Fruit fly (Drosophila melanogaster) whole organism, prepupa: ENCODE results near the gene CG10116.

Experiments used
- Blimp-1 ChIP-seq: fragments of 200-800 bp; sonication (Bioruptor generic); optimal IDR thresholded peaks from 3 replicates; lab custom pipeline; 2017; ENCODE audit warnings: missing biosample characterization, missing genetic modification characterization, mild to moderate bottlenecking, moderate library complexity, missing genetic modification reagents
- CG10631 ChIP-seq: fragments of 200-800 bp; sonication (Bioruptor generic); optimal IDR thresholded peaks from 2 replicates; lab custom pipeline; 2016; ENCODE audit warnings: missing biosample characterization, missing genetic modification characterization
- CG11294 ChIP-seq: fragments of 200-800 bp; sonication (Bioruptor generic); IDR thresholded peaks from 2 replicates; pipeline ENCODE4 v1.3.6; 2022; ENCODE audit warnings: missing biosample characterization, missing genetic modification characterization
- CG11762 ChIP-seq: fragments of 200-800 bp; sonication (Bioruptor generic); optimal IDR thresholded peaks from 3 replicates; lab custom pipeline; 2016; ENCODE audit warnings: missing biosample characterization, missing genetic modification characterization; ENCODE audit not compliant: insufficient read depth
- CG11902 ChIP-seq: fragments of 200-800 bp; sonication (Bioruptor generic); optimal IDR thresholded peaks from 3 replicates; lab custom pipeline; 2016; ENCODE audit warnings: missing biosample characterization, missing genetic modification characterization
- CG15336 ChIP-seq: fragments of 200-800 bp; sonication (Bioruptor generic); IDR thresholded peaks from 2 replicates; pipeline ENCODE4 v1.3.6; 2022; ENCODE audit warnings: missing biosample characterization, missing genetic modification characterization
- CG1621 ChIP-seq: fragments of 200-800 bp; sonication (Bioruptor generic); optimal IDR thresholded peaks from 3 replicates; lab custom pipeline; 2018; ENCODE audit warnings: missing biosample characterization, mild to moderate bottlenecking, missing genetic modification characterization
- CG16779 ChIP-seq: fragments of 200-800 bp; sonication (Bioruptor generic); optimal IDR thresholded peaks from 3 replicates; lab custom pipeline; 2017; ENCODE audit warnings: missing biosample characterization, mild to moderate bottlenecking, missing genetic modification characterization
- CG3032 ChIP-seq: fragments of 200-800 bp; optimal IDR thresholded peaks from 2 replicates; lab custom pipeline; 2019; ENCODE audit warnings: missing biosample characterization, mild to moderate bottlenecking, missing genetic modification characterization, moderate library complexity
- CG34406 ChIP-seq: fragments of 200-800 bp; sonication (Bioruptor generic); optimal IDR thresholded peaks from 3 replicates; lab custom pipeline; 2016; ENCODE audit warnings: missing biosample characterization, missing genetic modification characterization
- CG3919 ChIP-seq: fragments of 200-800 bp; sonication (Bioruptor generic); optimal IDR thresholded peaks from 3 replicates; lab custom pipeline; 2016; ENCODE audit warnings: missing biosample characterization, missing genetic modification characterization
- CG4318 ChIP-seq: fragments of 200-800 bp; sonication (Bioruptor generic); optimal IDR thresholded peaks from 3 replicates; lab custom pipeline; 2017; ENCODE audit warnings: missing biosample characterization, mild to moderate bottlenecking, missing genetic modification characterization
- CG6276 ChIP-seq: fragments of 200-800 bp; sonication (Bioruptor generic); optimal IDR thresholded peaks from 2 replicates; lab custom pipeline; 2017; ENCODE audit warnings: missing biosample characterization, mild to moderate bottlenecking, missing genetic modification characterization
- CG6792 ChIP-seq: fragments of 200-800 bp; sonication (Bioruptor generic); optimal IDR thresholded peaks from 3 replicates; lab custom pipeline; 2016; ENCODE audit warnings: missing biosample characterization, missing genetic modification characterization
- CG6808 ChIP-seq: fragments of 200-800 bp; sonication (Bioruptor generic); optimal IDR thresholded peaks from 3 replicates; lab custom pipeline; 2017; ENCODE audit warnings: missing biosample characterization, missing genetic modification characterization, mild to moderate bottlenecking, moderate library complexity, missing genetic modification reagents
- CG6854 ChIP-seq: fragments of 200-800 bp; sonication (Bioruptor generic); optimal IDR thresholded peaks from 2 replicates; lab custom pipeline; 2017; ENCODE audit warnings: missing biosample characterization, mild to moderate bottlenecking, missing genetic modification characterization
- CG7368 ChIP-seq: fragments of 200-800 bp; sonication (Bioruptor generic); optimal IDR thresholded peaks from 3 replicates; lab custom pipeline; 2016; ENCODE audit warnings: missing biosample characterization, missing genetic modification characterization
- CG8119 ChIP-seq: fragments of 200-800 bp; sonication (Bioruptor generic); IDR thresholded peaks from 3 replicates; pipeline ENCODE4 v1.3.6; 2022; ENCODE audit warnings: missing biosample characterization, missing genetic modification characterization
- CG8319 ChIP-seq: fragments of 200-800 bp; sonication (Bioruptor generic); optimal IDR thresholded peaks from 3 replicates; lab custom pipeline; 2016; ENCODE audit warnings: missing biosample characterization, missing genetic modification characterization
- CG8632 ChIP-seq: fragments of 200-800 bp; sonication (Bioruptor generic); optimal IDR thresholded peaks from 3 replicates; lab custom pipeline; 2016; ENCODE audit warnings: missing biosample characterization, missing genetic modification characterization
- CG9139 ChIP-seq: fragments of 200-800 bp; sonication (Bioruptor generic); optimal IDR thresholded peaks from 3 replicates; lab custom pipeline; 2017; ENCODE audit warnings: missing biosample characterization, mild to moderate bottlenecking, missing genetic modification characterization
- Eip78C ChIP-seq: fragments of 200-800 bp; sonication (Bioruptor generic); peaks from one replicate; lab custom pipeline; 2016; ENCODE audit warnings: missing biosample characterization, missing genetic modification characterization
- Eip93F ChIP-seq: fragments of 200-800 bp; sonication (Bioruptor generic); optimal IDR thresholded peaks from 2 replicates; lab custom pipeline; 2016; ENCODE audit warnings: missing biosample characterization, mild to moderate bottlenecking, missing genetic modification characterization
- Ets21C ChIP-seq: fragments of 200-800 bp; sonication (Bioruptor generic); optimal IDR thresholded peaks from 3 replicates; lab custom pipeline; 2016; ENCODE audit warnings: missing biosample characterization, missing genetic modification characterization
- Gug ChIP-seq: fragments of 200-800 bp; sonication (Bioruptor generic); IDR thresholded peaks from 2 replicates; pipeline ENCODE4 v1.3.6; 2022; ENCODE audit warnings: missing biosample characterization, missing genetic modification characterization
- Hr38 ChIP-seq: sonication (Bioruptor generic); optimal IDR thresholded peaks from 2 replicates; lab custom pipeline; 2016; ENCODE audit warnings: missing biosample characterization, missing genetic modification characterization
- Hr4 ChIP-seq: fragments of 200-800 bp; sonication (Bioruptor generic); optimal IDR thresholded peaks from 3 replicates; lab custom pipeline; 2016; ENCODE audit warnings: missing biosample characterization, missing genetic modification characterization
- Lpt ChIP-seq: fragments of 200-800 bp; sonication (Bioruptor generic); optimal IDR thresholded peaks from 3 replicates; lab custom pipeline; 2016; ENCODE audit warnings: missing biosample characterization, missing genetic modification characterization
- Met ChIP-seq: fragments of 200-800 bp; sonication (Bioruptor generic); optimal IDR thresholded peaks from 3 replicates; lab custom pipeline; 2016; ENCODE audit warnings: missing biosample characterization, missing genetic modification characterization
- OdsH ChIP-seq: fragments of 200-800 bp; sonication (Bioruptor generic); optimal IDR thresholded peaks from 3 replicates; lab custom pipeline; 2016; ENCODE audit warnings: missing biosample characterization, missing genetic modification characterization
- Sox102F ChIP-seq: fragments of 200-800 bp; sonication (Bioruptor generic); optimal IDR thresholded peaks from 2 replicates; lab custom pipeline; 2016; ENCODE audit warnings: missing biosample characterization, mild to moderate bottlenecking, missing genetic modification characterization
- Sox14 ChIP-seq: fragments of 200-800 bp; sonication (Bioruptor generic); optimal IDR thresholded peaks from 3 replicates; lab custom pipeline; 2016; ENCODE audit warnings: missing biosample characterization, missing genetic modification characterization
- achi ChIP-seq: fragments of 200-800 bp; sonication (Bioruptor generic); optimal IDR thresholded peaks from 3 replicates; lab custom pipeline; 2016; ENCODE audit warnings: missing biosample characterization, missing genetic modification characterization
- acj6 ChIP-seq: fragments of 200-800 bp; sonication (Bioruptor generic); optimal IDR thresholded peaks from 3 replicates; lab custom pipeline; 2016; ENCODE audit warnings: missing biosample characterization, missing genetic modification characterization
- cyc ChIP-seq: fragments of 200-800 bp; sonication (Bioruptor generic); optimal IDR thresholded peaks from 3 replicates; lab custom pipeline; 2016; ENCODE audit warnings: missing biosample characterization, missing genetic modification characterization
- dac ChIP-seq: fragments of 200-800 bp; sonication (Bioruptor generic); optimal IDR thresholded peaks from 2 replicates; lab custom pipeline; 2017; ENCODE audit warnings: missing biosample characterization, mild to moderate bottlenecking, missing genetic modification characterization
- eg ChIP-seq: fragments of 200-800 bp; sonication (Bioruptor generic); IDR thresholded peaks from 3 replicates; pipeline ENCODE4 v1.3.6; 2022; ENCODE audit warnings: missing biosample characterization, missing genetic modification characterization
- esn ChIP-seq: fragments of 200-800 bp; sonication (Bioruptor generic); optimal IDR thresholded peaks from 2 replicates; lab custom pipeline; 2016; ENCODE audit warnings: missing biosample characterization, mild to moderate bottlenecking, missing genetic modification characterization, moderate library complexity
- fd59A ChIP-seq: fragments of 200-800 bp; sonication (Bioruptor generic); optimal IDR thresholded peaks from 2 replicates; lab custom pipeline; 2017; ENCODE audit warnings: missing biosample characterization, mild to moderate bottlenecking, missing genetic modification characterization, missing genetic modification reagents
- fd85E ChIP-seq: fragments of 200-800 bp; sonication (Bioruptor generic); optimal IDR thresholded peaks from 3 replicates; lab custom pipeline; 2016; ENCODE audit warnings: missing biosample characterization, missing genetic modification characterization
- fkh ChIP-seq: fragments of 200-800 bp; sonication (Bioruptor generic); optimal IDR thresholded peaks from 3 replicates; lab custom pipeline; 2017; ENCODE audit warnings: missing biosample characterization, mild to moderate bottlenecking, missing genetic modification characterization, moderate library complexity
- net ChIP-seq: fragments of 200-800 bp; sonication (Bioruptor generic); optimal IDR thresholded peaks from 3 replicates; lab custom pipeline; 2016; ENCODE audit warnings: missing biosample characterization, missing genetic modification characterization
- pdm3 ChIP-seq: fragments of 200-800 bp; sonication (Bioruptor generic); optimal IDR thresholded peaks from 3 replicates; lab custom pipeline; 2016; ENCODE audit warnings: missing biosample characterization, missing genetic modification characterization
- salr ChIP-seq, 2 experiments: fragments of 200-800 bp; sonication (Bioruptor generic); optimal IDR thresholded peaks; 3 replicates each; lab custom pipeline; 2016 to 2018; ENCODE audit warnings: missing biosample characterization in 2 of 2, missing genetic modification characterization in 2 of 2, mild to moderate bottlenecking in 1 of 2
- spab ChIP-seq: fragments of 200-800 bp; sonication (Bioruptor generic); optimal IDR thresholded peaks from 2 replicates; lab custom pipeline; 2017; ENCODE audit warnings: missing biosample characterization, mild to moderate bottlenecking, missing genetic modification characterization, missing genetic modification reagents
- ss ChIP-seq, 2 experiments: fragments of 200-800 bp; sonication (Bioruptor generic); optimal IDR thresholded peaks; 2 replicates in 1 of 2; 3 replicates in 1 of 2; lab custom pipeline; 2017 to 2018; ENCODE audit warnings: mild to moderate bottlenecking in 2 of 2, missing biosample characterization in 2 of 2, missing genetic modification characterization in 2 of 2, moderate library complexity in 1 of 2
- svp ChIP-seq: fragments of 200-800 bp; sonication (Bioruptor generic); peaks from one replicate; lab custom pipeline; 2016; ENCODE audit warnings: missing biosample characterization, missing genetic modification characterization
- topi ChIP-seq: fragments of 200-800 bp; sonication (Bioruptor generic); optimal IDR thresholded peaks from 3 replicates; lab custom pipeline; 2016; ENCODE audit warnings: missing biosample characterization, missing genetic modification characterization
- vri ChIP-seq: fragments of 200-800 bp; sonication (Bioruptor generic); optimal IDR thresholded peaks from 3 replicates; lab custom pipeline; 2016; ENCODE audit warnings: missing biosample characterization, mild to moderate bottlenecking, missing genetic modification characterization

Gene CG10116

dm6 chr3L:13452281-13452680 is 4.8 kb downstream of the CG10116 start (continued):
- TF ChIP-seq fd85E (GFP tag; lab: Kevin White, UChicago) = no peak
- no peak for TF ChIP-seq vri (GFP tag; lab: Kevin White, UChicago)
- TF ChIP-seq CG3919 (GFP tag; lab: Kevin White, UChicago) = no peak
- TF ChIP-seq Sox102F (GFP tag; lab: Kevin White, UChicago) = no peak
- no peak for TF ChIP-seq CG6808 (GFP tag; lab: Kevin White, UChicago)
- TF ChIP-seq pdm3 = peak; percentile 36
- peak; percentile 61 for TF ChIP-seq Hr4 (GFP tag; lab: Kevin White, UChicago)
- TF ChIP-seq fkh (GFP tag; lab: Kevin White, UChicago) = no peak
- no peak for TF ChIP-seq CG8632 (GFP tag; lab: Kevin White, UChicago)
- TF ChIP-seq CG7368 (GFP tag; lab: Kevin White, UChicago) = no peak
- no peak for TF ChIP-seq Lpt (GFP tag; lab: Kevin White, UChicago)

dm6 chr3L:13451562-13451961 is 5.5 kb downstream of the CG10116 start:
- no peak for TF ChIP-seq Blimp-1
- TF ChIP-seq OdsH = peak; percentile 46
- peak; percentile 23 for TF ChIP-seq Sox102F (GFP tag; lab: Kevin White, UChicago)
- TF ChIP-seq esn (GFP tag; lab: Kevin White, UChicago) = no peak
- TF ChIP-seq Sox14 (GFP tag; lab: Kevin White, UChicago) = peak; percentile 1
- TF ChIP-seq CG3919 (GFP tag; lab: Kevin White, UChicago) = peak; percentile 25
- TF ChIP-seq fkh (GFP tag; lab: Kevin White, UChicago) = peak; percentile 18
- peak; percentile 15 for TF ChIP-seq CG4318 (GFP tag; lab: Kevin White, UChicago)
- peak; percentile 59; the same call in 2 of the 3 replicates for TF ChIP-seq CG8119 (GFP tag; lab: Robert Waterston, UW)
- peak; percentile 28 for TF ChIP-seq achi (GFP tag; lab: Kevin White, UChicago)
- peak; percentile 21 for TF ChIP-seq acj6 (GFP tag; lab: Kevin White, UChicago)
- TF ChIP-seq Eip78C (GFP tag; lab: Kevin White, UChicago) = peak; percentile 64
- peak; percentile 72 for TF ChIP-seq Hr4 (GFP tag; lab: Kevin White, UChicago)
- peak; percentile 38 for TF ChIP-seq net (GFP tag; lab: Kevin White, UChicago)
- TF ChIP-seq CG11902 (GFP tag; lab: Kevin White, UChicago) = no peak
- TF ChIP-seq eg (GFP tag; lab: Robert Waterston, UW) = peak; percentile 24; the same call in 2 of the 3 replicates
- TF ChIP-seq CG9139 (GFP tag; lab: Kevin White, UChicago) = no peak
- no peak for TF ChIP-seq CG16779 (tag; lab: Kevin White, UChicago)
- TF ChIP-seq CG10631 (GFP tag; lab: Kevin White, UChicago) = no peak
- TF ChIP-seq Ets21C (GFP tag; lab: Kevin White, UChicago) = no peak
- no peak for TF ChIP-seq Hr38 (GFP tag; lab: Kevin White, UChicago)
- TF ChIP-seq Eip93F (GFP tag; lab: Kevin White, UChicago) = no peak
- TF ChIP-seq topi (GFP tag; lab: Kevin White, UChicago) = peak; percentile 2
- peak; percentile 36 for TF ChIP-seq vri (GFP tag; lab: Kevin White, UChicago)
- TF ChIP-seq CG3032 (tag; lab: Kevin White, UChicago) = no peak
- no peak for TF ChIP-seq CG1621 (tag; lab: Kevin White, UChicago)
- TF ChIP-seq CG8319 = no peak
- no peak for TF ChIP-seq CG6854 (GFP tag; lab: Kevin White, UChicago)
- TF ChIP-seq salr (GFP tag; optimal IDR thresholded peaks at IDR 0.05; lab: Kevin White, UChicago) = peak in 1 of 2 experiments; percentile 37
- peak; percentile 23 for TF ChIP-seq dac (GFP tag; lab: Kevin White, UChicago)
- 0 out of 2 replicates have a peak, but pooled peaks have one; percentile 19 for TF ChIP-seq Gug (GFP tag; lab: Robert Waterston, UW)
- peak; percentile 7 for TF ChIP-seq CG11762
- no peak for TF ChIP-seq ss (GFP tag; optimal IDR thresholded peaks at IDR 0.05; lab: Kevin White, UChicago)
- no peak for TF ChIP-seq Met
- peak; percentile 24 for TF ChIP-seq CG34406 (GFP tag; lab: Kevin White, UChicago)
- TF ChIP-seq CG6792 (GFP tag; lab: Kevin White, UChicago) = no peak
- peak; percentile 48; the same call in 1 of the 2 replicates for TF ChIP-seq CG11294 (GFP tag; lab: Robert Waterston, UW)
- TF ChIP-seq Lpt (GFP tag; lab: Kevin White, UChicago) = peak; percentile 19
- peak; percentile 60 for TF ChIP-seq CG6276 (GFP tag; lab: Kevin White, UChicago)
- no peak for TF ChIP-seq fd59A (GFP tag; lab: Kevin White, UChicago)
- TF ChIP-seq CG7368 (GFP tag; lab: Kevin White, UChicago) = no peak
- peak; percentile 21 for TF ChIP-seq cyc
- TF ChIP-seq spab (GFP tag; lab: Kevin White, UChicago) = no peak
- TF ChIP-seq svp (GFP tag; lab: Kevin White, UChicago) = peak; percentile 82
- TF ChIP-seq CG15336 (GFP tag; lab: Robert Waterston, UW) = peak; percentile 77
